Worm (Caenorhabditis elegans) whole organism, late embryonic: Measurements from ENCODE around the gene F02E11.2.

ENCODE experiments used
- C08G9.2 ChIP-seq: sonication (generic microtip); optimal IDR thresholded peaks from 2 replicates; lab custom pipeline; 2016; ENCODE audit warnings: mild to moderate bottlenecking, missing genetic modification characterization, moderate library complexity, missing compliant biosample characterization
- C38D4.7 ChIP-seq: fragments of 200-800 bp; sonication (Bioruptor generic); optimal IDR thresholded peaks from 2 replicates; lab custom pipeline; 2018; ENCODE audit warnings: mild to moderate bottlenecking, missing genetic modification characterization, moderate library complexity, missing compliant biosample characterization
- K02D7.2 ChIP-seq: sonication (generic microtip); optimal IDR thresholded peaks from 2 replicates; lab custom pipeline; 2017; ENCODE audit warnings: mild to moderate bottlenecking, missing genetic modification characterization, missing compliant biosample characterization
- K09A11.1 ChIP-seq: sonication (generic microtip); optimal IDR thresholded peaks from 2 replicates; lab custom pipeline; 2017; ENCODE audit warnings: antibody characterized with exemption, mild to moderate bottlenecking, missing genetic modification characterization, missing compliant biosample characterization; ENCODE audit not compliant: insufficient read depth
- T23F11.4 ChIP-seq: fragments of 200-800 bp; sonication (Bioruptor generic); optimal IDR thresholded peaks from 2 replicates; lab custom pipeline; 2018; ENCODE audit warnings: mild to moderate bottlenecking, missing genetic modification characterization, missing compliant biosample characterization
- ceh-19 ChIP-seq: fragments of 200-800 bp; sonication (Bioruptor generic); optimal IDR thresholded peaks from 2 replicates; lab custom pipeline; 2018; ENCODE audit warnings: mild to moderate bottlenecking, missing genetic modification characterization, missing compliant biosample characterization
- ceh-22 ChIP-seq: sonication (generic microtip); optimal IDR thresholded peaks from 2 replicates; lab custom pipeline; 2017; ENCODE audit warnings: missing biosample characterization, missing genetic modification characterization
- ceh-30 ChIP-seq: fragments of 150-350 bp; optimal IDR thresholded peaks from 2 replicates; lab custom pipeline; 2014; ENCODE audit warnings: missing biosample characterization, missing genetic modification characterization
- ceh-31 ChIP-seq: sonication (generic microtip); optimal IDR thresholded peaks from 2 replicates; lab custom pipeline; 2016; ENCODE audit warnings: missing genetic modification characterization, missing compliant biosample characterization
- ceh-34 ChIP-seq: sonication (generic microtip); optimal IDR thresholded peaks from 2 replicates; lab custom pipeline; 2016; ENCODE audit warnings: mild to moderate bottlenecking, missing genetic modification characterization, missing compliant biosample characterization
- ceh-45 ChIP-seq: fragments of 200-800 bp; sonication (Bioruptor generic); IDR thresholded peaks from 2 replicates; pipeline ENCODE4 v1.3.6; 2022; ENCODE audit warnings: missing genetic modification reagents, missing genetic modification characterization, missing compliant biosample characterization
- ceh-48 ChIP-seq: sonication (generic microtip); optimal IDR thresholded peaks from 2 replicates; lab custom pipeline; 2016; ENCODE audit warnings: missing genetic modification characterization, inconsistent platforms, missing compliant biosample characterization
- ceh-6 ChIP-seq: fragments of 200-800 bp; sonication (Bioruptor generic); optimal IDR thresholded peaks from 2 replicates; lab custom pipeline; 2018; ENCODE audit warnings: mild to moderate bottlenecking, missing genetic modification characterization, missing compliant biosample characterization
- elt-2 ChIP-seq: sonication (generic microtip); optimal IDR thresholded peaks from 2 replicates; lab custom pipeline; 2016; ENCODE audit warnings: missing genetic modification reagents, missing genetic modification characterization, missing compliant biosample characterization
- elt-4 ChIP-seq: sonication (generic microtip); optimal IDR thresholded peaks from 2 replicates; lab custom pipeline; 2016; ENCODE audit warnings: missing genetic modification characterization, missing compliant biosample characterization
- gmeb-2 ChIP-seq: sonication (generic microtip); optimal IDR thresholded peaks from 2 replicates; lab custom pipeline; 2016; ENCODE audit warnings: missing genetic modification characterization, inconsistent platforms, missing compliant biosample characterization
- hlh-6 ChIP-seq: sonication (generic microtip); optimal IDR thresholded peaks from 2 replicates; lab custom pipeline; 2016; ENCODE audit warnings: missing genotype, missing genetic modification characterization, missing compliant biosample characterization
- lin-11 ChIP-seq: fragments of 200-800 bp; sonication (Bioruptor generic); optimal IDR thresholded peaks from 2 replicates; lab custom pipeline; 2018; ENCODE audit warnings: mild to moderate bottlenecking, missing genetic modification characterization, missing compliant biosample characterization
- mec-3 ChIP-seq: sonication (generic microtip); optimal IDR thresholded peaks from 2 replicates; lab custom pipeline; 2016; ENCODE audit warnings: borderline replicate concordance, missing genetic modification characterization, missing compliant biosample characterization
- nfya-1 ChIP-seq: sonication (generic microtip); optimal IDR thresholded peaks from 2 replicates; lab custom pipeline; 2017; ENCODE audit warnings: missing genetic modification characterization, mild to moderate bottlenecking, missing compliant biosample characterization, antibody characterized with exemption, moderate library complexity
- nhr-11 ChIP-seq: fragments of 150-350 bp; optimal IDR thresholded peaks from 2 replicates; lab custom pipeline; 2014; ENCODE audit warnings: missing biosample characterization, missing genetic modification characterization
- pat-9 ChIP-seq: fragments of 200-800 bp; sonication (Bioruptor generic); optimal IDR thresholded peaks from 2 replicates; lab custom pipeline; 2018; ENCODE audit warnings: mild to moderate bottlenecking, missing genetic modification characterization, moderate library complexity, missing compliant biosample characterization
- pha-4 ChIP-seq: fragments of 150-350 bp; optimal IDR thresholded peaks from 2 replicates; lab custom pipeline; 2018; ENCODE audit warnings: missing biosample characterization, missing genetic modification reagents, missing genetic modification characterization
- sdc-2 ChIP-seq: sonication (generic microtip); optimal IDR thresholded peaks from 2 replicates; lab custom pipeline; 2016; ENCODE audit warnings: missing genotype, missing genetic modification characterization, missing compliant biosample characterization
- syd-9 ChIP-seq: sonication (generic microtip); optimal IDR thresholded peaks from 2 replicates; lab custom pipeline; 2016; ENCODE audit warnings: mild to moderate bottlenecking, missing genetic modification characterization, moderate library complexity, missing compliant biosample characterization
- tbx-7 ChIP-seq: sonication (generic microtip); optimal IDR thresholded peaks from 2 replicates; lab custom pipeline; 2016; ENCODE audit warnings: missing genotype, missing genetic modification characterization, missing compliant biosample characterization
- ttx-3 ChIP-seq: sonication (generic microtip); optimal IDR thresholded peaks from 2 replicates; lab custom pipeline; 2016; ENCODE audit warnings: missing genetic modification reagents, missing genetic modification characterization, missing compliant biosample characterization
- unc-55 ChIP-seq: sonication (generic microtip); optimal IDR thresholded peaks from 2 replicates; lab custom pipeline; 2017; ENCODE audit warnings: missing biosample characterization, missing genetic modification reagents, missing genetic modification characterization
- zip-5 ChIP-seq: sonication (generic microtip); optimal IDR thresholded peaks from 2 replicates; lab custom pipeline; 2016; ENCODE audit warnings: missing genetic modification characterization, missing compliant biosample characterization
- ztf-16 ChIP-seq: sonication (generic microtip); optimal IDR thresholded peaks from 2 replicates; lab custom pipeline; 2017; ENCODE audit warnings: missing genetic modification characterization, missing compliant biosample characterization

The F02E11.2 gene

DNA sequence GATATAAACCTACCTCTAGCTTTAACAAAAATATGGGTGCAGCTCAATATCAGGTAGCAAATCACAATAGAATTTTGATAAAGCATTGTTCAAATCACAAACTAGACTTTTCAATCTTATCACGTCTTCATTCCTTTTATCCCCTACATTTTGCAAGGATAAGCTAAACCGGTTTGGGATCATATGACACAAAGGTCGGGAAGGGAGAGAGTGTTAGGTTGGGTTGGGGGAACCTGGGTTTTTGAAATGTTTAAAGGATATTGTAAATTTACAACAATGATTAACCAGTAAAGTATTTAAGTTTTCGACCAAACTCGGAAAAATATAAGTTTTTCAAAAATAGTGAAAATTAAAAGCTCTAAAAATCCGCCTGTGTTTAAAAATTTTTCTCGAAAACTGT, 18.5 kb upstream of the F02E11.2 start, which contains the start of gene C17F4.12:
Gene C17F4.12 (minus strand): TSS at position 101 of the 400 bp plus-strand sequence.
- TF ChIP-seq T23F11.4 (GFP tag; lab: Kevin White, UChicago) (no peak), lin-11 (tag; lab: Kevin White, UChicago) (no peak), ceh-31 (no peak), ceh-45 (no peak)

DNA sequence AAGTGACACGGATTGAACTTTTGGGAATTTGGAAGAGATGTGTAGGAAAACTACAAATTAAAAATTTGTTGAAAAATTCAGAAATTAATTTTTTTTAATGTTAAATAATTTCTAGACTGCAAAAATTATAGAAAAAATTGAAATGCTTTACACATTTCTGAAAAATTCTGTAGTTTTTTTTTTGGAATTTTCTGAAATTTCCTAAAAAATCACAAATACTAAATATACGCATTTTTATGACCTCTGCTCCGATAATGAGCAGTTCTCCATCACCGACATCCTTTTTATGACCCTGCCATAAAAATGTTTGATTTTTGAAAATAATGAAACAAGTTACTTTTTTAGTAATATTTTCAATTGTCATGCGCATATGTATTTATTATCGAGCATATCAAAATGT, 17.8 kb upstream of the F02E11.2 start:
- no peak for TF ChIP-seq unc-55 (GFP tag; lab: Kevin White, UChicago)
- no peak for TF ChIP-seq tbx-7 (tag; lab: Kevin White, UChicago)
- TF ChIP-seq ceh-19 (GFP tag; lab: Kevin White, UChicago), result no peak
- TF ChIP-seq, all 69 proteins: peak for 0

DNA sequence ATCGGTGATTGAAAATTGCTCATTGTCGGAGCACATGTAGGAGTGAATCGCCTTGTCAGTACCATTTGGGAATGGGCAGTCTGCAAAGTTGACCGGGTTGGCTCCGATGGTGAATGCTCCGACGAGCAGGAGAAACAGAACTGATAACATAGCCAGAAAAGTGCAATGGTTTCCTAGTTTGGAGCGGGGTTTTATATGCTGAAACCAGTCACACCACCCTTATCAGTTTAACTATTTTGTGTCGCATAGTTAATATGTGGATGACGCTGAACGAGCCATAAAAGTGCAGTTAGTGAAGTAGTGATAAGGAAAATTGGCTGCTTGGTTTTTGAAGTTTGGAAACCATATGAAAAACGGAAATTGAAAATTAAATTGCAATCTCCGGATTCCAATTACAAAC, 16.8 kb upstream of the F02E11.2 start, which contains the start of gene C17F4.7:
Gene C17F4.7 (minus strand): TSS at position 180 of the 400 bp plus-strand sequence.
- TF ChIP-seq C08G9.2 (tag; lab: Kevin White, UChicago), result no peak

DNA sequence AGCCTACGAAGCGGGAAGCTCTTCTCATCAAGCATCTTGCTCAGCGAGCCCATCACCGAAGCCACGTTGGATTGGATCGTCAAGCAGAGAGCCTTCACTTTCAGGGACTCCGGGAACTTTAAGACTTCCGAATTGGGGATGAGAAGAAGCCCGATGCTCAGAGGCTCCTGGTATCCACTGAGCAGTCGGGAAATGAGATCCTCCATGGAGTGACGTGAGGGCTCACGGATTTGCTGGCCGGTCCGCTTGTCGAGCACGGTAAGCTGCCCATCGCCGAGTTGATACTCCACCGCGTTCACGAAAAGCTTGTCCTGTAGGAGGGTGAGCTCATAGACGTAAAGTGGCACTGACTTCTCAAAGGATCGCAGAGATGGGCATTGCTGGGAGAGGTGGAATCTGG, 15.0 kb upstream of the F02E11.2 start:
- TF ChIP-seq ceh-30 (no peak), nfya-1 (no peak), nhr-11 (tag; lab: Kevin White, UChicago) (no peak), syd-9 (tag; lab: Kevin White, UChicago) (no peak), K09A11.1 (tag; lab: Kevin White, UChicago) (no peak), zip-5 (tag; lab: Kevin White, UChicago) (no peak), ceh-45 (no peak), ceh-48 (tag; lab: Kevin White, UChicago) (no peak)
- TF ChIP-seq, all 69 proteins: peak for 0

DNA sequence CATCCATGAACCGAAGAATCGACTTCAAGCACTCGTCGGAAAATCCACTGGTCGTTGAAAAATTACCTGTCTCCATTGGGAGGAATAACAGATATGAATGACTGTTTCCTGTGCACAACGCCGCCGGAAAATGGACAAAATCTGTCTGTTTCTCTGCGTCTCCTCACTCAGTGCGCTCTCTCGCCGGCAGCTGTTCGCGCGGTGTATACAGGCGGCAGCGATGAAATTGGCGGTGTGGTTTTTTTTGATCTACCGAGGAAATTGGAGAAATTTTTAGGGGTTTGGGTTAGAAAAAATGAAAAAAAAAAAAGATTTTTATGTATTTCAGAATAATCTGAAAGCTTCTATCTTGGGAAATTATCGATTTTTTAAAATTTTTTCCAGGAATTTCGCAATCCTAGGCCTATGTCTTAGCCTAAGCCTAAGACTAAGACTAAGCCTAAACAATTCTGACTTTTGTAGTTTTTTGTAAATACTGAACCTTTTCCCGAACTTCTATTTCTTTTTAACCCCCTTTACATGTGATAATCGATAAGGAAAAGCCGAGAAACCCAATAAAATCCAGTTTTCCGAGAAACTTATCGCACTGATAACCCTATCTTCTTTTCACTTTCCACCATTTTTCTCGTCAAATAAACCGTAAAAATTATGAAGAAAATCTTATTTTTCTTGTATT, 14.4 kb upstream of the F02E11.2 start, which contains the start of the genes fbxc-50 and C17F4.2:
Gene fbxc-50 (minus strand): TSS at position 81 of the 676 bp plus-strand sequence.
Gene C17F4.2 (plus strand): TSS at position 626 of the 676 bp plus-strand sequence.
- TF ChIP-seq mec-3 (tag; lab: Kevin White, UChicago) (no peak), elt-2 (tag; lab: Kevin White, UChicago) (no peak)

DNA sequence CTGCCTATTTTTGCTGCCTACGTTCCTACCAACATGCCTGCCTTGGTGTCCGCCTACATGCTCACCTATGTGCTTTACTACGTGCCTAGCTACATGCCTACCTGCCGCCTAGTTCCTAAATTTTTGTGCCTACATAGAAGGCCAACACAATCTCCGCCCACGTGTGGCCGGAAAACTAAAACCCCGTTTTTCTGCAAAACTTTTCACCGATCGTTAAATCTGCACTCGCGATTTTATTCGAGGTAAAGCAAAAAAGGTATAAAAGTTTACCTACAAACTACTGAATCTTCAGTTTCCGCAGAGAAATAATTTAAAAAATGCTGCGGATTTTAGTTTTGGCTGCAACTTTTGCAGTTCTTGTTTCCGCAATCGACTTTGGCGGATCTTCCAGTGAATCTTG, 13.2 kb upstream of the F02E11.2 start, which contains the start of gene clec-124:
Gene clec-124 (plus strand): TSS at position 301 of the 400 bp plus-strand sequence.
- no peak for TF ChIP-seq ceh-22 (tag; lab: Kevin White, UChicago)
- no peak for TF ChIP-seq mec-3 (tag; lab: Kevin White, UChicago)
- TF ChIP-seq ztf-16, result no peak
- TF ChIP-seq hlh-6 (tag; lab: Kevin White, UChicago), result no peak
- TF ChIP-seq sdc-2, result no peak
- no peak for TF ChIP-seq C38D4.7 (GFP tag; lab: Kevin White, UChicago)
- TF ChIP-seq gmeb-2 (tag; lab: Kevin White, UChicago), result no peak
- no peak for TF ChIP-seq lin-11 (tag; lab: Kevin White, UChicago)
- no peak for TF ChIP-seq ceh-48 (tag; lab: Kevin White, UChicago)
- TF ChIP-seq elt-4, result no peak

DNA sequence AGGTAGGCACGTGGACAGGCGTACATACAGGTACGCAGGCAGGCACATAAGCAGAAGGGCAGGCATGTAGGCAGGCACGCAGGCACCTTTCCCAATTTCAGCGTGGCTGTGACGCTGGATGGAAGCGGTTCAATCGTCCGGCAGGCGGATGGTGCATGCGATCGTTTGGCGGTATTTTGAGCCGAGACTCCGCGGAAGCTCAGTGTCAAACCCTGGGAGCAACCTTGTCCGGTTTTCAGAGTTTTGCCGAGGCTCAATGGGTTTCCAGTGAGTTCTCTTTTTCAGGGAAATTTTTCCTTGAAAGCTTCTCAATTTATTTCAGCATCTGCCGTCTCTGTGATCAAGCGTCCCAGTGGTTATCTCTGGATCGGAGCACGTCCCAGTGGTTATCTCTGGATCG, 12.4 kb upstream of the F02E11.2 start:
- TF ChIP-seq pha-4 (tag; lab: Kevin White, UChicago) (no peak), zip-5 (tag; lab: Kevin White, UChicago) (no peak), ceh-31 (no peak), K02D7.2 (tag; lab: Kevin White, UChicago) (no peak), pat-9 (tag; lab: Kevin White, UChicago) (no peak), tbx-7 (tag; lab: Kevin White, UChicago) (no peak), ceh-34 (tag; lab: Kevin White, UChicago) (no peak), elt-2 (tag; lab: Kevin White, UChicago) (no peak), ceh-6 (GFP tag; lab: Kevin White, UChicago) (no peak), ttx-3 (tag; lab: Kevin White, UChicago) (no peak), ceh-48 (tag; lab: Kevin White, UChicago) (no peak)
- TF ChIP-seq, all 69 proteins: peak for 0
